Fruit fly (Drosophila melanogaster): ENCODE data around the gene mor.
A peak's percentile ranks its signal among the peaks of the same experiment; 100 is the strongest.

mor gene

DNA sequence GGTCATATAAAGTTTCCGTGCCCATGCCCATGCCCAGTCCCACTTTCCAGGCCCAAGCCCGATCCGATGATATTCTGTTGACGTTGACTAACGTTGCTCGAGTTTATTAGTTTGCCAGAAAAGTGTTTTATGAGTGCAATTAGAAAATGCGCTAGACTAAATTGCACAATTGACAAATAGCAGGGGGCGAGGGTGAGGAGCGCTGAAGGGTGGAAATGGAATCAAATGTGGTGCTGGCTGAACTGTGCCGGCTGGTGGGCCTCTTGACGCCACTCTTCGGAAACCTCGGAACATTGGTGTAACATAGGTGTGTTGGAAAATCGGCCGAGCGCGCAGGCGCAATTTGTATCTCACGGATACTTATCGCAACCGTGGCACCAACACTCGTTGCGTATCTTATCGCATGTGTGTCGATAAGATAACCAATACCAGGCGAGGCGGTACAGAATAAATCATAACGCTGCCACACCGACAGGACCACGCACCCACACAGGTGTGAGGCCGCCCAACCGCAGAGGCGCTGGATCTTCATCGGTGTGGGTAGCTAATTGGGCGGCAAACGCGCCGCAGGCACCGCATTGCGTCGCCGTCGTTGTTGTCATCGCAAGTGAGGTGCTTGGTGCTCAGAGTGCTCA, 39.1 kb upstream of the mor start (continued):
- TF ChIP-seq C15 (GFP tag; IDR thresholded peaks at IDR 0.05) (no peak), CG31441 (GFP tag; IDR thresholded peaks at IDR 0.05) (0 out of 2 replicates have a peak, but pooled peaks have one; percentile 26), CG12071 (GFP tag; optimal IDR thresholded peaks at IDR 0.05) (peak; percentile 54), Atf6 (GFP tag; IDR thresholded peaks at IDR 0.05) (no peak), ac (GFP tag; optimal IDR thresholded peaks at IDR 0.05) (no peak), CG18262 (tag; optimal IDR thresholded peaks at IDR 0.05) (peak; percentile 0), slbo (GFP tag; IDR thresholded peaks at IDR 0.05) (0 out of 2 replicates have a peak, but pooled peaks have one; percentile 3), Dll (GFP tag; IDR thresholded peaks at IDR 0.05; ENCODE audit: partially characterized antibody) (0 out of 4 replicates have a peak, but pooled peaks have one; percentile 25), CG5953 (GFP tag; IDR thresholded peaks at IDR 0.05) (no peak), oc (tag; optimal IDR thresholded peaks at IDR 0.05) (no peak), pho (GFP tag; optimal IDR thresholded peaks at IDR 0.05) (no peak), unpg (GFP tag; optimal IDR thresholded peaks at IDR 0.05) (peak; percentile 11), pb (GFP tag; optimal IDR thresholded peaks at IDR 0.05) (no peak), gcm2 (GFP tag; optimal IDR thresholded peaks at IDR 0.05) (no peak), CG4328 (GFP tag; optimal IDR thresholded peaks at IDR 0.05) (peak; percentile 20), crol (GFP tag; IDR thresholded peaks at IDR 0.05) (peak; percentile 73), CG7271 (tag; optimal IDR thresholded peaks at IDR 0.05) (no peak), Dek (tag; optimal IDR thresholded peaks at IDR 0.05) (no peak), Nf-YA (GFP tag; IDR thresholded peaks at IDR 0.05) (no peak), wor (GFP tag; IDR thresholded peaks at IDR 0.05) (no peak), CG10543 (GFP tag; optimal IDR thresholded peaks at IDR 0.05) (peak; percentile 82), CG12219 (GFP tag; optimal IDR thresholded peaks at IDR 0.05) (peak; percentile 23), CG6254 (GFP tag; optimal IDR thresholded peaks at IDR 0.05) (peak; percentile 36), psq (GFP tag; optimal IDR thresholded peaks at IDR 0.05) (no peak), CG14710 (tag; optimal IDR thresholded peaks at IDR 0.05) (no peak), CoRest (tag; optimal IDR thresholded peaks at IDR 0.05) (no peak), vvl (GFP tag; IDR thresholded peaks at IDR 0.05) (no peak), salm (tag; optimal IDR thresholded peaks at IDR 0.05) (peak; percentile 30), Antp (GFP tag; optimal IDR thresholded peaks at IDR 0.05) (no peak), jing (GFP tag; optimal IDR thresholded peaks at IDR 0.05) (no peak), CG9215 (GFP tag; IDR thresholded peaks at IDR 0.05) (no peak), eyg (GFP tag; optimal IDR thresholded peaks at IDR 0.05) (no peak), CG13894 (tag; optimal IDR thresholded peaks at IDR 0.05) (no peak), crc (GFP tag; optimal IDR thresholded peaks at IDR 0.05) (no peak), HLH3B (GFP tag; IDR thresholded peaks at IDR 0.05) (no peak), odd (GFP tag; optimal IDR thresholded peaks at IDR 0.05) (peak; percentile 38), ind (GFP tag; optimal IDR thresholded peaks at IDR 0.05) (no peak), Fer2 (tag; optimal IDR thresholded peaks at IDR 0.05) (no peak), CG8478 (optimal IDR thresholded peaks at IDR 0.05) (peak; percentile 74), CG6272 (GFP tag; IDR thresholded peaks at IDR 0.05) (no peak), lilli (GFP tag; optimal IDR thresholded peaks at IDR 0.05) (no peak), CG2875 (GFP tag; optimal IDR thresholded peaks at IDR 0.05) (no peak), sd (tag; optimal IDR thresholded peaks at IDR 0.05) (peak; percentile 22), h (optimal IDR thresholded peaks at IDR 0.05) (no peak), CG15479 (GFP tag; optimal IDR thresholded peaks at IDR 0.05) (peak; percentile 94), fd102C (GFP tag; optimal IDR thresholded peaks at IDR 0.05) (no peak), Oaz (GFP tag; IDR thresholded peaks at IDR 0.05) (no peak; the same call in 1 of the 2 replicates), Dbx (GFP tag; IDR thresholded peaks at IDR 0.05) (peak; percentile 21; the same call in 1 of the 3 replicates), CG16813 (GFP tag; IDR thresholded peaks at IDR 0.05; ENCODE audit: partially characterized antibody) (no peak), Deaf1 (tag; optimal IDR thresholded peaks at IDR 0.05) (peak; percentile 57), peb (GFP tag; IDR thresholded peaks at IDR 0.05) (no peak)

Data from whole organism, embryonic.